Fruit fly (Drosophila melanogaster): Measurements from ENCODE around the gene yem.

yem gene

dm6 chr3R:29074001-29074609 is 48.6 kb downstream of the yem start (continued):
- TF ChIP-seq hbn (GFP tag; IDR thresholded peaks at IDR 0.05; ENCODE audit: partially characterized antibody) (no peak), CG30020 (tag; optimal IDR thresholded peaks at IDR 0.05) (no peak), tna (GFP tag; IDR thresholded peaks at IDR 0.05; ENCODE audit: partially characterized antibody) (no peak), Meics (GFP tag; optimal IDR thresholded peaks at IDR 0.05) (no peak), CG3847 (GFP tag; IDR thresholded peaks at IDR 0.05) (no peak), CG14965 (GFP tag; optimal IDR thresholded peaks at IDR 0.05; ENCODE audit: borderline replicate concordance) (no peak), NFAT (GFP tag; IDR thresholded peaks at IDR 0.05) (no peak), sob (GFP tag; IDR thresholded peaks at IDR 0.05) (no peak; the same call in 1 of the 2 replicates), CG4360 (GFP tag; IDR thresholded peaks at IDR 0.05) (no peak), cas (GFP tag; IDR thresholded peaks at IDR 0.05) (no peak), CG33557 (GFP tag; optimal IDR thresholded peaks at IDR 0.05) (peak; percentile 27), Ptx1 (GFP tag; IDR thresholded peaks at IDR 0.05) (no peak), B-H1 (GFP tag; IDR thresholded peaks at IDR 0.05) (no peak), nom (GFP tag; optimal IDR thresholded peaks at IDR 0.05) (peak; percentile 70), disco-r (GFP tag; optimal IDR thresholded peaks at IDR 0.05) (no peak), Asciz (GFP tag; optimal IDR thresholded peaks at IDR 0.05) (no peak), CG9817 (tag; optimal IDR thresholded peaks at IDR 0.05) (no peak), CG1647 (GFP tag; optimal IDR thresholded peaks at IDR 0.05) (no peak), CG3995 (GFP tag; optimal IDR thresholded peaks at IDR 0.05) (no peak), ap (GFP tag; IDR thresholded peaks at IDR 0.05) (no peak), CG16779 (GFP tag; IDR thresholded peaks at IDR 0.05) (no peak), CG12236 (GFP tag; optimal IDR thresholded peaks at IDR 0.05) (no peak), CG10274 (GFP tag; optimal IDR thresholded peaks at IDR 0.05) (no peak), Fer1 (GFP tag; optimal IDR thresholded peaks at IDR 0.05) (peak; percentile 30), Bgb (GFP tag; IDR thresholded peaks at IDR 0.05; ENCODE audit: partially characterized antibody) (no peak), CG30403 (GFP tag; optimal IDR thresholded peaks at IDR 0.05) (no peak), CG1832 (GFP tag; optimal IDR thresholded peaks at IDR 0.05) (peak; percentile 37), insv (GFP tag; optimal IDR thresholded peaks at IDR 0.05) (peak in 1 of 2 experiments; percentile 20), sna (GFP tag; IDR thresholded peaks at IDR 0.05; ENCODE audit: partially characterized antibody) (0 out of 2 replicates have a peak, but pooled peaks have one; percentile 27), CG7839 (tag; optimal IDR thresholded peaks at IDR 0.05) (no peak), HLHmδ (GFP tag; optimal IDR thresholded peaks at IDR 0.05) (peak; percentile 78), Blimp-1 (GFP tag; optimal IDR thresholded peaks at IDR 0.05) (peak; percentile 29), dysf (GFP tag; IDR thresholded peaks at IDR 0.05) (no peak), Hr51 (GFP tag; optimal IDR thresholded peaks at IDR 0.05) (no peak), Antp (GFP tag; optimal IDR thresholded peaks at IDR 0.05) (no peak), CG17361 (GFP tag; IDR thresholded peaks at IDR 0.05) (no peak), lov (optimal IDR thresholded peaks at IDR 0.05) (no peak), lov (GFP tag; IDR thresholded peaks at IDR 0.05) (0 out of 3 replicates have a peak, but pooled peaks have one; percentile 55), CG2889 (GFP tag; IDR thresholded peaks at IDR 0.05) (no peak), zf30C (GFP tag; optimal IDR thresholded peaks at IDR 0.05) (no peak), CG31224 (GFP tag; IDR thresholded peaks at IDR 0.05) (no peak), CG10366 (GFP tag; IDR thresholded peaks at IDR 0.05) (no peak), CG13775 (GFP tag; optimal IDR thresholded peaks at IDR 0.05) (no peak), Ada2b (GFP tag; IDR thresholded peaks at IDR 0.05) (no peak), pfk (GFP tag; optimal IDR thresholded peaks at IDR 0.05) (no peak), Taf1 (GFP tag; IDR thresholded peaks at IDR 0.05) (no peak), grau (tag; optimal IDR thresholded peaks at IDR 0.05) (no peak), Opbp (GFP tag; IDR thresholded peaks at IDR 0.05; ENCODE audit: partially characterized antibody) (no peak), fd3F (GFP tag; optimal IDR thresholded peaks at IDR 0.05) (no peak), CG2875 (GFP tag; optimal IDR thresholded peaks at IDR 0.05) (peak; percentile 4)

All from whole organism, embryonic.